In the genomic region with DNA sequence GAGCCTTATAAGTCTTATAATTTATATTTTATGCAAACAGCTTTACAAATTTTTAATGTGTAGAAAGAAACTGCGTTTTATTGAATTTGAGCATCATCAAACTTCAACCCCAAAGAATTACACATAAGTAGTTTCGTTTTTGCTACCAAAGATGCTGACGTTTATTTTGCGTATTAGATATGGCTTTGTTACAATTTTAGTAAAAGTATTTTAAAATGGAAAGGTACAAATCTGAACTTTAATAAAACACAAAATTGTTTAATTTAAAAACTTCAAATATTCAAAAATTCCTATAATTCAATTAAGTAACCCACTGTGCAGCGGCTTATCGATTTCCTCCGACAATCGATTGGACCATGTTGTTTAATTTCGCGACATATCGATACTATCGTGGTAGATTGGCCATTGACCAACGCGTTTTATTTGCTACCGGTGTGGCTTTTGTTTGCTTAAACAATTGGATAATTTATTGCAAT, we compare ENCODE assay signal across 2 fruit fly cellular contexts.
TF ChIP-seq lines count a peak whose summit lies in the region.

A gene (plus strand): TSS at position 382 of the 476 bp plus-strand sequence.

TF ChIP-seq in whole organism, embryonic, 481 proteins besides CTCF, POLR2A, EP300 and RAD21 (continued from another document and continues in another):
- TF ChIP-seq vfl (GFP tag; optimal IDR thresholded peaks at IDR 0.05; lab: Kevin White, UChicago) (no peak), Nf-YB (GFP tag; optimal IDR thresholded peaks at IDR 0.05; lab: Kevin White, UChicago) (peak; percentile 38), CG16779 (GFP tag; IDR thresholded peaks at IDR 0.05; lab: Robert Waterston, UW) (0 out of 2 replicates have a peak, but pooled peaks have one; percentile 58), corto (GFP tag; optimal IDR thresholded peaks at IDR 0.05; lab: Kevin White, UChicago) (no peak), gsb (GFP tag; IDR thresholded peaks at IDR 0.05; lab: Robert Waterston, UW) (no peak), CG4707 (GFP tag; optimal IDR thresholded peaks at IDR 0.05; lab: Kevin White, UChicago) (peak; percentile 96), CG7987 (GFP tag; optimal IDR thresholded peaks at IDR 0.05; lab: Kevin White, UChicago) (no peak), dmrt11E (tag; optimal IDR thresholded peaks at IDR 0.05; lab: Kevin White, UChicago) (peak; percentile 51), Hr78 (GFP tag; optimal IDR thresholded peaks at IDR 0.05; lab: Kevin White, UChicago) (peak in 1 of 2 experiments; percentile 34), bbx (GFP tag; IDR thresholded peaks at IDR 0.05; lab: Robert Waterston, UW; ENCODE audit: partially characterized antibody) (peak; percentile 98), Hey (tag; optimal IDR thresholded peaks at IDR 0.05; lab: Kevin White, UChicago) (no peak), CG1602 (GFP tag; optimal IDR thresholded peaks at IDR 0.05; lab: Kevin White, UChicago) (peak; percentile 49), CG14667 (GFP tag; IDR thresholded peaks at IDR 0.05; lab: Robert Waterston, UW) (no peak), zen2 (GFP tag; IDR thresholded peaks at IDR 0.05; lab: Robert Waterston, UW; ENCODE audit: partially characterized antibody) (peak; percentile 98), wor (GFP tag; IDR thresholded peaks at IDR 0.05; lab: Robert Waterston, UW) (no peak), nerfin-1 (tag; optimal IDR thresholded peaks at IDR 0.05; lab: Kevin White, UChicago) (peak; percentile 7), lmd (GFP tag; IDR thresholded peaks at IDR 0.05; lab: Robert Waterston, UW) (peak; percentile 26; the same call in 1 of the 2 replicates), CG14050 (GFP tag; IDR thresholded peaks at IDR 0.05; lab: Robert Waterston, UW) (peak; percentile 33; the same call in 1 of the 3 replicates), Drgx (GFP tag; IDR thresholded peaks at IDR 0.05; lab: Robert Waterston, UW) (no peak), pita (GFP tag; optimal IDR thresholded peaks at IDR 0.05; lab: Kevin White, UChicago) (no peak), CG12219 (GFP tag; optimal IDR thresholded peaks at IDR 0.05; lab: Kevin White, UChicago) (no peak), PHDP (tag; optimal IDR thresholded peaks at IDR 0.05; lab: Kevin White, UChicago) (peak; percentile 69), Dad (GFP tag; optimal IDR thresholded peaks at IDR 0.05; lab: Kevin White, UChicago) (peak; percentile 60), inv (GFP tag; IDR thresholded peaks at IDR 0.05; lab: Robert Waterston, UW; ENCODE audit: partially characterized antibody) (peak; percentile 90), CG3838 (GFP tag; optimal IDR thresholded peaks at IDR 0.05; lab: Kevin White, UChicago) (peak; percentile 47), org-1 (GFP tag; optimal IDR thresholded peaks at IDR 0.05; lab: Kevin White, UChicago) (no peak), CG34376 (GFP tag; optimal IDR thresholded peaks at IDR 0.05; lab: Kevin White, UChicago) (peak; percentile 61), ftz-f1 (GFP tag; optimal IDR thresholded peaks at IDR 0.05; lab: Kevin White, UChicago) (no peak), CG5180 (GFP tag; optimal IDR thresholded peaks at IDR 0.05; lab: Kevin White, UChicago) (peak; percentile 57), CG13775 (GFP tag; optimal IDR thresholded peaks at IDR 0.05; lab: Kevin White, UChicago) (peak; percentile 60), Elba2 (GFP tag; optimal IDR thresholded peaks at IDR 0.05; lab: Kevin White, UChicago) (peak; percentile 25), p53 (GFP tag; optimal IDR thresholded peaks at IDR 0.05; lab: Kevin White, UChicago) (no peak), Antp (GFP tag; optimal IDR thresholded peaks at IDR 0.05; lab: Kevin White, UChicago) (peak; percentile 56), vnd (GFP tag; IDR thresholded peaks at IDR 0.05; lab: Robert Waterston, UW; ENCODE audit: partially characterized antibody) (peak; percentile 90), Stat92E (GFP tag; optimal IDR thresholded peaks at IDR 0.05; lab: Kevin White, UChicago) (peak in 1 of 3 experiments; percentile 22), bsh (GFP tag; optimal IDR thresholded peaks at IDR 0.05; lab: Kevin White, UChicago) (peak; percentile 7 to 58), gsb-n (tag; optimal IDR thresholded peaks at IDR 0.05; lab: Kevin White, UChicago) (peak; percentile 58), zf30C (GFP tag; optimal IDR thresholded peaks at IDR 0.05; lab: Kevin White, UChicago) (no peak), ato (GFP tag; IDR thresholded peaks at IDR 0.05; lab: Robert Waterston, UW; ENCODE audit: partially characterized antibody) (peak; percentile 97), gcm2 (GFP tag; optimal IDR thresholded peaks at IDR 0.05; lab: Kevin White, UChicago) (peak; percentile 44), danr (GFP tag; IDR thresholded peaks at IDR 0.05; lab: Robert Waterston, UW) (no peak), CG1792 (GFP tag; optimal IDR thresholded peaks at IDR 0.05; lab: Kevin White, UChicago) (peak; percentile 50), Atf-2 (GFP tag; optimal IDR thresholded peaks at IDR 0.05; lab: Kevin White, UChicago) (peak; percentile 45), pfk (GFP tag; optimal IDR thresholded peaks at IDR 0.05; lab: Kevin White, UChicago) (no peak), row (GFP tag; IDR thresholded peaks at IDR 0.05; lab: Robert Waterston, UW) (peak; percentile 86), CG15011 (GFP tag; optimal IDR thresholded peaks at IDR 0.05; lab: Kevin White, UChicago) (peak; percentile 44), prd (optimal IDR thresholded peaks at IDR 0.05; lab: Kevin White, UChicago) (no peak), prd (GFP tag; IDR thresholded peaks at IDR 0.05; lab: Robert Waterston, UW) (no peak; the same call in 2 of the 3 replicates), H15 (GFP tag; IDR thresholded peaks at IDR 0.05; lab: Robert Waterston, UW) (peak; percentile 49; the same call in 1 of the 3 replicates), CG6765 (GFP tag; optimal IDR thresholded peaks at IDR 0.05; lab: Kevin White, UChicago) (peak; percentile 16), CG2116 (GFP tag; optimal IDR thresholded peaks at IDR 0.05; lab: Kevin White, UChicago) (peak; percentile 75), Optix (GFP tag; IDR thresholded peaks at IDR 0.05; lab: Robert Waterston, UW) (no peak), bowl (GFP tag; IDR thresholded peaks at IDR 0.05; lab: Robert Waterston, UW) (no peak; the same call in 1 of the 2 replicates), Nf-YC (tag; optimal IDR thresholded peaks at IDR 0.05; lab: Kevin White, UChicago) (peak; percentile 70), esg (GFP tag; conservative IDR thresholded peaks at IDR 0.05; lab: Robert Waterston, UW) (0 out of 2 replicates have a peak, but pooled peaks have one; percentile 22), NK7.1 (GFP tag; optimal IDR thresholded peaks at IDR 0.05; lab: Kevin White, UChicago) (peak; percentile 24), bab2 (GFP tag; optimal IDR thresholded peaks at IDR 0.05; lab: Kevin White, UChicago) (peak; percentile 72), CG8388 (GFP tag; optimal IDR thresholded peaks at IDR 0.05; lab: Kevin White, UChicago) (peak; percentile 54), Sox102F (GFP tag; optimal IDR thresholded peaks at IDR 0.05; lab: Kevin White, UChicago) (peak; percentile 72), zfh2 (GFP tag; optimal IDR thresholded peaks at IDR 0.05; lab: Kevin White, UChicago) (peak; percentile 54), cg (GFP tag; optimal IDR thresholded peaks at IDR 0.05; lab: Kevin White, UChicago) (no peak)

TF ChIP-seq in whole organism, prepupa, 60 proteins besides CTCF, POLR2A, EP300 and RAD21 (continued from another document):
- TF ChIP-seq fd85E (GFP tag; optimal IDR thresholded peaks at IDR 0.05; lab: Kevin White, UChicago) = no peak
- TF ChIP-seq CG32006 (GFP tag; optimal IDR thresholded peaks at IDR 0.05; lab: Kevin White, UChicago) = peak; percentile 54
- peak; percentile 58 for TF ChIP-seq Sox102F (GFP tag; optimal IDR thresholded peaks at IDR 0.05; lab: Kevin White, UChicago)
- peak; percentile 58 for TF ChIP-seq CG8632 (GFP tag; optimal IDR thresholded peaks at IDR 0.05; lab: Kevin White, UChicago)
- TF ChIP-seq CG31627 (GFP tag; optimal IDR thresholded peaks at IDR 0.05; lab: Kevin White, UChicago) = peak; percentile 63
- no peak for TF ChIP-seq fd59A (GFP tag; optimal IDR thresholded peaks at IDR 0.05; lab: Kevin White, UChicago)
- peak; percentile 9 for TF ChIP-seq CG16779 (tag; optimal IDR thresholded peaks at IDR 0.05; lab: Kevin White, UChicago)
- peak; percentile 42 for TF ChIP-seq CG6163 (GFP tag; IDR thresholded peaks at IDR 0.05; lab: Robert Waterston, UW)
- TF ChIP-seq CG3032 (tag; optimal IDR thresholded peaks at IDR 0.05; lab: Kevin White, UChicago) = peak; percentile 41
- peak; percentile 0 for TF ChIP-seq CG9139 (GFP tag; optimal IDR thresholded peaks at IDR 0.05; lab: Kevin White, UChicago)
- peak; percentile 56; the same call in 1 of the 3 replicates for TF ChIP-seq CG8119 (GFP tag; IDR thresholded peaks at IDR 0.05; lab: Robert Waterston, UW)
